Fruit fly (Drosophila melanogaster): ENCODE results near the gene CG12992.

- no peak for TF ChIP-seq EcR (GFP tag; optimal IDR thresholded peaks at IDR 0.05)
- TF ChIP-seq Dll (optimal IDR thresholded peaks at IDR 0.05): no peak
- TF ChIP-seq CG8478 (optimal IDR thresholded peaks at IDR 0.05): no peak
- no peak for TF ChIP-seq psq (optimal IDR thresholded peaks at IDR 0.05)
Measured at dm6 chrX:17578869-17579781, 9.5 kb upstream of the CG12992 start, which contains the start of gene Ankle2.

Measured in whole organism.